ENCODE assay signal across 1 fruit fly cellular context in genomic region chrX:3451250-3451786, dm6.
A peak's percentile ranks its signal among the peaks of the same experiment; 100 is the strongest.
TF ChIP-seq lines count a peak whose summit lies in the region.

No protein-coding gene starts in this region.

TF ChIP-seq in whole organism, embryonic, 481 proteins besides CTCF, POLR2A, EP300 and RAD21 (continued from another document):
- no peak for TF ChIP-seq unpg (GFP tag; optimal IDR thresholded peaks at IDR 0.05; lab: Kevin White, UChicago)
- peak; percentile 56; the same call in 1 of the 3 replicates for TF ChIP-seq zen2 (GFP tag; IDR thresholded peaks at IDR 0.05; lab: Robert Waterston, UW; ENCODE audit: partially characterized antibody)
TF ChIP-seq in whole organism, embryonic: peak in this region for 14.
